Fruit fly (Drosophila melanogaster): Measurements from ENCODE around the gene CG14391.

Gene CG14391

dm6 chr3R:12717588-12718535, 23.2 kb upstream of the CG14391 start (continued):
- TF ChIP-seq CG1647 (GFP tag; optimal IDR thresholded peaks at IDR 0.05) = peak; percentile 20
- TF ChIP-seq crc (GFP tag; optimal IDR thresholded peaks at IDR 0.05) = peak; percentile 19
- TF ChIP-seq Antp (GFP tag; optimal IDR thresholded peaks at IDR 0.05) = peak; percentile 56
- 0 out of 2 replicates have a peak, but pooled peaks have one; percentile 23 for TF ChIP-seq ap (GFP tag; IDR thresholded peaks at IDR 0.05)
- no peak for TF ChIP-seq gsb (GFP tag; IDR thresholded peaks at IDR 0.05)
- TF ChIP-seq CG3281 (GFP tag; optimal IDR thresholded peaks at IDR 0.05) = peak; percentile 42
- peak; percentile 68; the same call in 1 of the 2 replicates for TF ChIP-seq wdn (GFP tag; IDR thresholded peaks at IDR 0.05)
- TF ChIP-seq CG30403 (GFP tag; optimal IDR thresholded peaks at IDR 0.05) = peak; percentile 72
- TF ChIP-seq ind (GFP tag; optimal IDR thresholded peaks at IDR 0.05) = peak; percentile 59
- TF ChIP-seq dysf (GFP tag; IDR thresholded peaks at IDR 0.05) = peak; percentile 76
- no peak for TF ChIP-seq bowl (GFP tag; IDR thresholded peaks at IDR 0.05)
- TF ChIP-seq ERR (GFP tag; optimal IDR thresholded peaks at IDR 0.05) = no peak
- TF ChIP-seq CG13296 (GFP tag; optimal IDR thresholded peaks at IDR 0.05) = no peak
- TF ChIP-seq CG8924 (tag; optimal IDR thresholded peaks at IDR 0.05) = no peak
- no peak for TF ChIP-seq sc (optimal IDR thresholded peaks at IDR 0.05)
- peak; percentile 26 for TF ChIP-seq sc (GFP tag; optimal IDR thresholded peaks at IDR 0.05)
- peak; percentile 35 for TF ChIP-seq CG9727 (GFP tag; optimal IDR thresholded peaks at IDR 0.05)
- peak; percentile 50 for TF ChIP-seq lmd (GFP tag; IDR thresholded peaks at IDR 0.05)
- TF ChIP-seq BEAF-32 (GFP tag; optimal IDR thresholded peaks at IDR 0.05) = no peak
- TF ChIP-seq Hey (tag; optimal IDR thresholded peaks at IDR 0.05) = no peak
- TF ChIP-seq btn (GFP tag; optimal IDR thresholded peaks at IDR 0.05) = peak; percentile 10
- TF ChIP-seq pita (GFP tag; optimal IDR thresholded peaks at IDR 0.05) = no peak
- TF ChIP-seq grau (tag; optimal IDR thresholded peaks at IDR 0.05) = peak; percentile 39
- no peak for TF ChIP-seq Neu2 (GFP tag; optimal IDR thresholded peaks at IDR 0.05; ENCODE audit: borderline replicate concordance)
- TF ChIP-seq run (tag; optimal IDR thresholded peaks at IDR 0.05) = peak; percentile 25
- TF ChIP-seq Atf-2 (GFP tag; optimal IDR thresholded peaks at IDR 0.05) = peak; percentile 51
- TF ChIP-seq vfl (GFP tag; optimal IDR thresholded peaks at IDR 0.05) = peak; percentile 17
- TF ChIP-seq oc (tag; optimal IDR thresholded peaks at IDR 0.05) = no peak
- TF ChIP-seq CG17829 (tag; optimal IDR thresholded peaks at IDR 0.05) = no peak
- TF ChIP-seq hth (optimal IDR thresholded peaks at IDR 0.05) = no peak
- 0 out of 2 replicates have a peak, but pooled peaks have one; percentile 10 for TF ChIP-seq CG11247 (GFP tag; IDR thresholded peaks at IDR 0.05)
- peak; percentile 64 for TF ChIP-seq zf30C (GFP tag; optimal IDR thresholded peaks at IDR 0.05)
- no peak for TF ChIP-seq yki (optimal IDR thresholded peaks at IDR 0.05)
- TF ChIP-seq CG17385 (GFP tag; optimal IDR thresholded peaks at IDR 0.05) = peak; percentile 48
- TF ChIP-seq disco-r (GFP tag; optimal IDR thresholded peaks at IDR 0.05) = no peak
- peak; percentile 45 for TF ChIP-seq NK7.1 (GFP tag; optimal IDR thresholded peaks at IDR 0.05)
- peak; percentile 60; the same call in 1 of the 3 replicates for TF ChIP-seq H15 (GFP tag; IDR thresholded peaks at IDR 0.05)
- TF ChIP-seq CG6689 (GFP tag; IDR thresholded peaks at IDR 0.05) = peak; percentile 42; the same call in 1 of the 2 replicates
- TF ChIP-seq prd (optimal IDR thresholded peaks at IDR 0.05) = no peak
- peak; percentile 70 for TF ChIP-seq prd (GFP tag; IDR thresholded peaks at IDR 0.05)
- peak; percentile 11 for TF ChIP-seq Atf3 (GFP tag; optimal IDR thresholded peaks at IDR 0.05)
- peak; percentile 64 for TF ChIP-seq CG34376 (GFP tag; optimal IDR thresholded peaks at IDR 0.05)
- TF ChIP-seq CG17802 (tag; optimal IDR thresholded peaks at IDR 0.05) = no peak
- peak; percentile 67 for TF ChIP-seq sisA (GFP tag; IDR thresholded peaks at IDR 0.05)
- TF ChIP-seq CG32767 (GFP tag; IDR thresholded peaks at IDR 0.05) = 0 out of 2 replicates have a peak, but pooled peaks have one; percentile 29
- no peak for TF ChIP-seq dm (GFP tag; optimal IDR thresholded peaks at IDR 0.05)
- peak; percentile 37 for TF ChIP-seq D19B (GFP tag; optimal IDR thresholded peaks at IDR 0.05)
- no peak for TF ChIP-seq Scr (GFP tag; IDR thresholded peaks at IDR 0.05; ENCODE audit: partially characterized antibody)
- TF ChIP-seq CG12299 (tag; optimal IDR thresholded peaks at IDR 0.05) = peak; percentile 31
- peak; percentile 21 for TF ChIP-seq emc (GFP tag; optimal IDR thresholded peaks at IDR 0.05)
